Fruit fly (Drosophila melanogaster) whole organism, embryonic: ENCODE data around the gene CG9673.

Experiments used
- Ada2b ChIP-seq: fragments of 200-800 bp; sonication (Bioruptor generic); IDR thresholded peaks from 2 replicates; pipeline ENCODE4 v1.3.6; 2022; ENCODE audit warnings: missing biosample characterization, missing genetic modification characterization
- Atf6 ChIP-seq: fragments of 200-800 bp; sonication (Bioruptor generic); IDR thresholded peaks from 2 replicates; pipeline ENCODE4 v1.3.6; 2022; ENCODE audit warnings: missing biosample characterization, missing genetic modification characterization
- Awh ChIP-seq: fragments of 200-800 bp; sonication (Bioruptor generic); IDR thresholded peaks from 2 replicates; pipeline ENCODE4, ENCODE4 v1.3.6; 2022; ENCODE audit warnings: missing biosample characterization, missing genetic modification characterization
- Bdp1 ChIP-seq: fragments of 200-800 bp; sonication (Bioruptor generic); optimal IDR thresholded peaks from 3 replicates; lab custom pipeline; 2016; ENCODE audit warnings: missing biosample characterization, missing genetic modification characterization
- CG10147 ChIP-seq: fragments of 200-800 bp; sonication (Bioruptor generic); optimal IDR thresholded peaks from 2 replicates; lab custom pipeline; 2019; ENCODE audit warnings: missing biosample characterization, mild to moderate bottlenecking, missing genetic modification characterization, moderate library complexity
- CG10959 ChIP-seq: fragments of 200-800 bp; sonication (Bioruptor generic); IDR thresholded peaks from 2 replicates; pipeline ENCODE4 v1.3.6; 2022; ENCODE audit warnings: missing biosample characterization, missing genetic modification characterization
- CG11085 ChIP-seq: fragments of 200-800 bp; sonication (Bioruptor generic); IDR thresholded peaks from 2 replicates; pipeline ENCODE4 v1.3.6; 2022; ENCODE audit warnings: missing biosample characterization, missing genetic modification characterization
- CG12942 ChIP-seq: fragments of 200-800 bp; sonication (Bioruptor generic); optimal IDR thresholded peaks from 3 replicates; lab custom pipeline; 2016; ENCODE audit warnings: missing biosample characterization, missing genetic modification characterization
- CG15011 ChIP-seq: fragments of 200-800 bp; sonication (Bioruptor generic); optimal IDR thresholded peaks from 3 replicates; lab custom pipeline; 2018; ENCODE audit warnings: missing biosample characterization, mild to moderate bottlenecking, missing genetic modification characterization
- CG1529 ChIP-seq: fragments of 200-800 bp; sonication (Bioruptor generic); optimal IDR thresholded peaks from 3 replicates; lab custom pipeline; 2018; ENCODE audit warnings: missing biosample characterization, missing genetic modification characterization
- CG15601 ChIP-seq: fragments of 200-800 bp; sonication (Bioruptor generic); optimal IDR thresholded peaks from 3 replicates; lab custom pipeline; 2019; ENCODE audit warnings: missing biosample characterization, mild to moderate bottlenecking, missing genetic modification characterization, moderate library complexity
- CG16813 ChIP-seq: fragments of 200-800 bp; sonication (Bioruptor generic); IDR thresholded peaks from 3 replicates; pipeline ENCODE4 v1.3.6; 2022; ENCODE audit warnings: missing biosample characterization, missing genetic modification characterization; ENCODE audit not compliant: partially characterized antibody
- CG17829 ChIP-seq: fragments of 200-800 bp; optimal IDR thresholded peaks from 2 replicates; lab custom pipeline; 2019; ENCODE audit warnings: missing biosample characterization, mild to moderate bottlenecking, missing genetic modification characterization, moderate library complexity
- CG2199 ChIP-seq: fragments of 200-800 bp; sonication (Bioruptor generic); IDR thresholded peaks from 3 replicates; pipeline ENCODE4 v1.3.6; 2022; ENCODE audit warnings: missing biosample characterization, missing genetic modification characterization
- CG3281 ChIP-seq: fragments of 200-800 bp; sonication (Bioruptor generic); optimal IDR thresholded peaks from 3 replicates; lab custom pipeline; 2017; ENCODE audit warnings: missing biosample characterization, mild to moderate bottlenecking, missing genetic modification characterization
- CG3838 ChIP-seq: fragments of 200-800 bp; sonication (Bioruptor generic); optimal IDR thresholded peaks from 3 replicates; lab custom pipeline; 2016; ENCODE audit warnings: missing biosample characterization, missing genetic modification characterization
- CG4282 ChIP-seq: fragments of 200-800 bp; sonication (Bioruptor generic); optimal IDR thresholded peaks from 2 replicates; lab custom pipeline; 2016; ENCODE audit warnings: missing biosample characterization, missing genetic modification characterization
- CG4360 ChIP-seq: fragments of 200-800 bp; sonication (Bioruptor generic); IDR thresholded peaks from 2 replicates; pipeline ENCODE4 v1.3.6; 2022; ENCODE audit warnings: missing biosample characterization, missing genetic modification characterization
- CG6683 ChIP-seq: fragments of 200-800 bp; sonication (Bioruptor generic); optimal IDR thresholded peaks from 2 replicates; lab custom pipeline; 2017; ENCODE audit warnings: missing biosample characterization, mild to moderate bottlenecking, missing genetic modification characterization, missing genetic modification reagents
- CG6689 ChIP-seq: fragments of 200-800 bp; sonication (Bioruptor generic); IDR thresholded peaks from 2 replicates; pipeline ENCODE4 v1.3.6; 2022; ENCODE audit warnings: missing biosample characterization, missing genetic modification characterization
- CG7372 ChIP-seq: fragments of 200-800 bp; sonication (Bioruptor generic); IDR thresholded peaks from 2 replicates; pipeline ENCODE4 v1.3.6; 2022; ENCODE audit warnings: missing biosample characterization, missing genetic modification characterization
- CG7786 ChIP-seq: fragments of 200-800 bp; sonication (Bioruptor generic); optimal IDR thresholded peaks from 2 replicates; lab custom pipeline; 2016; ENCODE audit warnings: missing biosample characterization, missing genetic modification characterization
- CG7928 ChIP-seq: fragments of 200-800 bp; sonication (Bioruptor generic); optimal IDR thresholded peaks from 2 replicates; lab custom pipeline; 2017; ENCODE audit warnings: missing biosample characterization, mild to moderate bottlenecking, missing genetic modification characterization
- CG8359 ChIP-seq: fragments of 200-800 bp; sonication (Bioruptor generic); optimal IDR thresholded peaks from 2 replicates; lab custom pipeline; 2017; ENCODE audit warnings: missing biosample characterization, mild to moderate bottlenecking, missing genetic modification characterization, borderline replicate concordance
- Chrac-16 ChIP-seq: fragments of 200-800 bp; sonication (Bioruptor generic); optimal IDR thresholded peaks from 3 replicates; lab custom pipeline; 2016; ENCODE audit warnings: missing biosample characterization, missing genetic modification characterization
- D19B ChIP-seq: fragments of 200-800 bp; sonication (Bioruptor generic); optimal IDR thresholded peaks from 2 replicates; lab custom pipeline; 2017; ENCODE audit warnings: missing biosample characterization, mild to moderate bottlenecking, missing genetic modification characterization
- Hmr ChIP-seq: fragments of 200-800 bp; sonication (Bioruptor generic); optimal IDR thresholded peaks from 3 replicates; lab custom pipeline; 2017; ENCODE audit warnings: mild to moderate bottlenecking, missing biosample characterization, missing genetic modification reagents, missing genetic modification characterization
- Hr78 ChIP-seq, 2 experiments: fragments of 200-800 bp in 1 of 2; fragments of >200 bp in 1 of 2; sonication (Bioruptor generic) in 1 of 2; optimal IDR thresholded peaks; 2 replicates each; lab custom pipeline; 2017 to 2019; ENCODE audit warnings: missing biosample characterization in 2 of 2, missing genetic modification characterization in 2 of 2, mild to moderate bottlenecking in 1 of 2, moderate library complexity in 1 of 2
- Mes4 ChIP-seq: fragments of 200-800 bp; sonication (Bioruptor generic); optimal IDR thresholded peaks from 2 replicates; lab custom pipeline; 2016; ENCODE audit warnings: missing biosample characterization, missing genetic modification characterization
- NC2β ChIP-seq: fragments of 200-800 bp; sonication (Bioruptor generic); optimal IDR thresholded peaks from 2 replicates; lab custom pipeline; 2016; ENCODE audit warnings: missing biosample characterization, missing genetic modification characterization
- Nf-YA ChIP-seq: fragments of 200-800 bp; sonication (Bioruptor generic); IDR thresholded peaks from 2 replicates; pipeline ENCODE4 v1.3.6; 2022; ENCODE audit warnings: missing biosample characterization, missing genetic modification characterization
- Nf-YC ChIP-seq: fragments of 200-800 bp; optimal IDR thresholded peaks from 3 replicates; lab custom pipeline; 2019; ENCODE audit warnings: missing biosample characterization, mild to moderate bottlenecking, missing genetic modification characterization, moderate library complexity
- Sox100B ChIP-seq: fragments of 200-800 bp; sonication (Bioruptor generic); optimal IDR thresholded peaks from 3 replicates; lab custom pipeline; 2018; ENCODE audit warnings: missing biosample characterization, mild to moderate bottlenecking, missing genetic modification characterization
- Taf1 ChIP-seq: fragments of 200-800 bp; sonication (Bioruptor generic); IDR thresholded peaks from 2 replicates; pipeline ENCODE4 v1.3.6; 2022; ENCODE audit warnings: missing biosample characterization, missing genetic modification characterization
- al ChIP-seq: fragments of 200-800 bp; sonication (Bioruptor generic); IDR thresholded peaks from 2 replicates; pipeline ENCODE4 v1.3.6; 2022; ENCODE audit warnings: missing biosample characterization, missing genetic modification characterization
- ash1 ChIP-seq: fragments of 200-800 bp; sonication (Bioruptor generic); optimal IDR thresholded peaks from 2 replicates; lab custom pipeline; 2018; ENCODE audit warnings: missing biosample characterization, mild to moderate bottlenecking, missing genetic modification characterization
- corto ChIP-seq: fragments of 200-800 bp; sonication (Bioruptor generic); optimal IDR thresholded peaks from 2 replicates; lab custom pipeline; 2016; ENCODE audit warnings: missing biosample characterization, mild to moderate bottlenecking, missing genetic modification characterization, moderate library complexity
- danr ChIP-seq: fragments of 200-800 bp; sonication (Bioruptor generic); IDR thresholded peaks from 2 replicates; pipeline ENCODE4 v1.3.6; 2022; ENCODE audit warnings: missing biosample characterization, missing genetic modification characterization
- gfzf ChIP-seq: fragments of 200-800 bp; sonication (Bioruptor generic); optimal IDR thresholded peaks from 2 replicates; lab custom pipeline; 2016; ENCODE audit warnings: missing biosample characterization, mild to moderate bottlenecking, missing genetic modification characterization, moderate library complexity
- h ChIP-seq: fragments of >200 bp; optimal IDR thresholded peaks from 2 replicates; lab custom pipeline; 2017
- hb ChIP-seq: fragments of 200-800 bp; sonication (Bioruptor generic); IDR thresholded peaks from 3 replicates; pipeline ENCODE4 v1.3.6; 2022; ENCODE audit warnings: missing biosample characterization, missing genetic modification characterization; ENCODE audit not compliant: partially characterized antibody
- hth ChIP-seq: fragments of >200 bp; optimal IDR thresholded peaks from 2 replicates; lab custom pipeline; 2017; ENCODE audit warnings: inconsistent platforms
- lab ChIP-seq: fragments of 200-800 bp; sonication (Bioruptor generic); optimal IDR thresholded peaks from 3 replicates; lab custom pipeline; 2017; ENCODE audit warnings: missing biosample characterization, missing genetic modification characterization, mild to moderate bottlenecking, moderate library complexity, missing genetic modification reagents
- mam ChIP-seq: fragments of 200-800 bp; sonication (Bioruptor generic); optimal IDR thresholded peaks from 3 replicates; lab custom pipeline; 2016; ENCODE audit warnings: missing biosample characterization, missing genetic modification characterization
- mirr ChIP-seq: fragments of 200-800 bp; sonication (Bioruptor generic); optimal IDR thresholded peaks from 3 replicates; lab custom pipeline; 2018; ENCODE audit warnings: missing biosample characterization, mild to moderate bottlenecking, missing genetic modification characterization
- nerfin-1 ChIP-seq: fragments of 200-800 bp; sonication (Bioruptor generic); optimal IDR thresholded peaks from 3 replicates; lab custom pipeline; 2019; ENCODE audit warnings: missing biosample characterization, mild to moderate bottlenecking, missing genetic modification characterization, moderate library complexity
- ssp ChIP-seq: fragments of 200-800 bp; sonication (Bioruptor generic); IDR thresholded peaks from 2 replicates; pipeline ENCODE4 v1.3.6; 2022; ENCODE audit warnings: missing biosample characterization, missing genetic modification characterization
- vvl ChIP-seq: fragments of 200-800 bp; sonication (Bioruptor generic); IDR thresholded peaks from 2 replicates; pipeline ENCODE4 v1.3.6; 2022; ENCODE audit warnings: missing biosample characterization, missing genetic modification characterization
- yki ChIP-seq: fragments of >200 bp; optimal IDR thresholded peaks from 3 replicates; lab custom pipeline; 2018

CG9673 gene

dm6 chrX:16723203-16724173 is 19.8 kb upstream of the CG9673 start (continued):
- TF ChIP-seq nerfin-1 (tag; lab: Kevin White, UChicago): peak; percentile 1
- peak; percentile 72; the same call in 1 of the 2 replicates for TF ChIP-seq Atf6
- TF ChIP-seq hth (lab: Kevin White, UChicago): no peak
- peak; percentile 52 for TF ChIP-seq CG3281 (GFP tag; lab: Kevin White, UChicago)
- no peak for TF ChIP-seq hb (GFP tag; lab: Robert Waterston, UW)
- TF ChIP-seq lab: peak; percentile 78
- peak; percentile 55 for TF ChIP-seq Awh (GFP tag; lab: Robert Waterston, UW)
- no peak for TF ChIP-seq CG16813 (GFP tag; lab: Robert Waterston, UW)
- peak in 1 of 2 experiments; percentile 49 for TF ChIP-seq Hr78 (GFP tag; optimal IDR thresholded peaks at IDR 0.05; lab: Kevin White, UChicago)
- TF ChIP-seq CG15601 (tag; lab: Kevin White, UChicago): peak; percentile 79
- TF ChIP-seq CG7786 (GFP tag; lab: Kevin White, UChicago): peak; percentile 35
- TF ChIP-seq CG2199: no peak
- TF ChIP-seq CG15011 (GFP tag; lab: Kevin White, UChicago): peak; percentile 36
- no peak for TF ChIP-seq CG3838 (GFP tag; lab: Kevin White, UChicago)
- peak; percentile 30 for TF ChIP-seq Mes4 (GFP tag; lab: Kevin White, UChicago)
- peak; percentile 73 for TF ChIP-seq Ada2b (GFP tag; lab: Robert Waterston, UW)
- peak; percentile 49 for TF ChIP-seq Chrac-16
- TF ChIP-seq danr: no peak
- no peak for TF ChIP-seq yki (lab: Kevin White, UChicago)
- no peak for TF ChIP-seq ash1 (GFP tag; lab: Kevin White, UChicago)
- peak; percentile 19 for TF ChIP-seq Bdp1 (GFP tag; lab: Kevin White, UChicago)
- TF ChIP-seq Sox100B (GFP tag; lab: Kevin White, UChicago): peak; percentile 65
- peak; percentile 66 for TF ChIP-seq CG17829
- TF ChIP-seq CG12942 (GFP tag; lab: Kevin White, UChicago): peak; percentile 27
- TF ChIP-seq vvl: peak; percentile 51
- TF ChIP-seq ssp: peak; percentile 23; the same call in 1 of the 2 replicates
- TF ChIP-seq CG1529 (GFP tag; lab: Kevin White, UChicago): peak; percentile 67
- no peak for TF ChIP-seq CG6683
- peak; percentile 85 for TF ChIP-seq Hmr (GFP tag; lab: Kevin White, UChicago)
- TF ChIP-seq CG7928 (GFP tag; lab: Kevin White, UChicago): no peak
- TF ChIP-seq CG10959 (GFP tag; lab: Robert Waterston, UW): 0 out of 2 replicates have a peak, but pooled peaks have one; percentile 24
- TF ChIP-seq Nf-YC (tag; lab: Kevin White, UChicago): peak; percentile 51
- no peak for TF ChIP-seq CG4282 (GFP tag; lab: Kevin White, UChicago)
- no peak for TF ChIP-seq h
- TF ChIP-seq CG11085 (GFP tag; lab: Robert Waterston, UW): 0 out of 2 replicates have a peak, but pooled peaks have one; percentile 32
- TF ChIP-seq Nf-YA (GFP tag; lab: Robert Waterston, UW): no peak
- peak; percentile 30; the same call in 1 of the 2 replicates for TF ChIP-seq Taf1 (GFP tag; lab: Robert Waterston, UW)
- peak; percentile 95 for TF ChIP-seq CG4360 (GFP tag; lab: Robert Waterston, UW)
- TF ChIP-seq al: peak; percentile 57; the same call in 1 of the 2 replicates
- peak; percentile 71 for TF ChIP-seq mam (GFP tag; lab: Kevin White, UChicago)
- TF ChIP-seq CG8359 (GFP tag; lab: Kevin White, UChicago): no peak
- TF ChIP-seq D19B (GFP tag; lab: Kevin White, UChicago): peak; percentile 72
- TF ChIP-seq NC2β (GFP tag; lab: Kevin White, UChicago): peak; percentile 21
- no peak for TF ChIP-seq mirr
- peak; percentile 43 for TF ChIP-seq CG10147 (GFP tag; lab: Kevin White, UChicago)
- no peak for TF ChIP-seq CG7372 (GFP tag; lab: Robert Waterston, UW)
- TF ChIP-seq CG6689: peak; percentile 76
- no peak for TF ChIP-seq corto (GFP tag; lab: Kevin White, UChicago)
- no peak for TF ChIP-seq gfzf
